Fruit fly (Drosophila melanogaster): ENCODE results near the gene CG6153.
A peak's percentile ranks its signal among the peaks of the same experiment; 100 is the strongest.

The CG6153 gene

dm6 chr2L:12712852-12713251 lies 20.1 kb downstream of the CG6153 start, which contains the start of gene CG5787:
Gene CG5787 (minus strand): TSS chr2L:12712952.
- TF ChIP-seq Myc (optimal IDR thresholded peaks at IDR 0.05) (no peak), Sin3A (optimal IDR thresholded peaks at IDR 0.05) (no peak), h (optimal IDR thresholded peaks at IDR 0.05) (no peak), psq (optimal IDR thresholded peaks at IDR 0.05) (no peak), insv (optimal IDR thresholded peaks at IDR 0.05) (no peak), ttk (optimal IDR thresholded peaks at IDR 0.05) (no peak)

dm6 chr2L:12718437-12719376 lies 25.9 kb downstream of the CG6153 start, which contains the start of gene MRP:
Gene MRP (plus strand): TSS chr2L:12719045.
- TF ChIP-seq insv (optimal IDR thresholded peaks at IDR 0.05) = no peak
- TF ChIP-seq h (optimal IDR thresholded peaks at IDR 0.05) = no peak
- no peak for TF ChIP-seq psq (optimal IDR thresholded peaks at IDR 0.05)
- no peak for TF ChIP-seq Sin3A (optimal IDR thresholded peaks at IDR 0.05)
- no peak for TF ChIP-seq ttk (optimal IDR thresholded peaks at IDR 0.05)
- no peak for TF ChIP-seq Myc (optimal IDR thresholded peaks at IDR 0.05)

dm6 chr2L:12719712-12720429 lies 27.1 kb downstream of the CG6153 start:
- TF ChIP-seq h (optimal IDR thresholded peaks at IDR 0.05) (no peak), Myc (optimal IDR thresholded peaks at IDR 0.05) (no peak), Sin3A (optimal IDR thresholded peaks at IDR 0.05) (no peak), psq (optimal IDR thresholded peaks at IDR 0.05) (no peak), ttk (optimal IDR thresholded peaks at IDR 0.05) (no peak), insv (optimal IDR thresholded peaks at IDR 0.05) (no peak)

dm6 chr2L:12720430-12721396 lies 27.9 kb downstream of the CG6153 start:
- TF ChIP-seq Myc (optimal IDR thresholded peaks at IDR 0.05) = no peak
- peak; percentile 95 for TF ChIP-seq ttk (optimal IDR thresholded peaks at IDR 0.05)

- TF ChIP-seq h (optimal IDR thresholded peaks at IDR 0.05) (no peak), psq (optimal IDR thresholded peaks at IDR 0.05) (no peak), ttk (optimal IDR thresholded peaks at IDR 0.05) (no peak), Myc (optimal IDR thresholded peaks at IDR 0.05) (no peak), Sin3A (optimal IDR thresholded peaks at IDR 0.05) (no peak), insv (optimal IDR thresholded peaks at IDR 0.05) (no peak)
Measured at dm6 chr2L:12721794-12722315, 29.1 kb downstream of the CG6153 start, which contains the start of gene Pih1D1. Gene Pih1D1 (minus strand): TSS chr2L:12721843.

Data from Kc167 (cell line).